Worm (Caenorhabditis elegans) whole organism, L4 larva: ENCODE measurements around the gene F59A6.3.

Experiments
- F26F4.8 ChIP-seq: fragments of 200-800 bp; sonication (Bioruptor generic); conservative IDR thresholded peaks from 2 replicates; pipeline ENCODE4 v1.3.6; 2022; ENCODE audit warnings: missing genetic modification characterization, missing compliant biosample characterization
- Y105C5A.15 ChIP-seq: fragments of 200-800 bp; sonication (Bioruptor generic); IDR thresholded peaks from 2 replicates; pipeline ENCODE4 v1.3.6; 2022; ENCODE audit warnings: missing genetic modification characterization, missing compliant biosample characterization
- ZK337.2 ChIP-seq: fragments of 200-800 bp; sonication (Bioruptor generic); IDR thresholded peaks from 2 replicates; pipeline ENCODE4 v1.3.6; 2022; ENCODE audit warnings: missing genetic modification reagents, missing genetic modification characterization, missing compliant biosample characterization
- ZK546.5 ChIP-seq, 2 experiments: sonication (generic microtip); optimal IDR thresholded peaks; 2 replicates each; lab custom pipeline; 2017; ENCODE audit warnings: missing biosample characterization in 2 of 2, missing genetic modification characterization in 2 of 2
- ama-1 ChIP-seq: fragments of 150-350 bp; optimal IDR thresholded peaks from 2 replicates; lab custom pipeline; 2014; ENCODE audit warnings: inconsistent platforms, mixed read lengths
- ceh-20 ChIP-seq: fragments of 200-800 bp; sonication (Bioruptor generic); IDR thresholded peaks from 2 replicates; pipeline ENCODE4 v1.3.6; 2022; ENCODE audit warnings: missing genetic modification reagents, missing genetic modification characterization, missing compliant biosample characterization
- ceh-32 ChIP-seq: sonication (generic microtip); optimal IDR thresholded peaks from 2 replicates; lab custom pipeline; 2016; ENCODE audit warnings: mild to moderate bottlenecking, missing genetic modification characterization, missing compliant biosample characterization; ENCODE audit not compliant: poor library complexity
- ceh-44 ChIP-seq: fragments of 200-800 bp; sonication (Bioruptor generic); IDR thresholded peaks from 2 replicates; pipeline ENCODE4 v1.3.6; 2022; ENCODE audit warnings: missing genetic modification reagents, missing genetic modification characterization, missing compliant biosample characterization
- ceh-62 ChIP-seq: sonication (generic microtip); optimal IDR thresholded peaks from 2 replicates; lab custom pipeline; 2017; ENCODE audit warnings: missing biosample characterization, missing genetic modification characterization
- ceh-82 ChIP-seq: sonication (generic microtip); optimal IDR thresholded peaks from 2 replicates; lab custom pipeline; 2017; ENCODE audit warnings: missing biosample characterization, missing genetic modification characterization
- ces-1 ChIP-seq: fragments of 150-350 bp; sonication (generic microtip); optimal IDR thresholded peaks from 4 replicates; lab custom pipeline; 2014; ENCODE audit warnings: missing biosample characterization, missing genetic modification reagents, missing genetic modification characterization
- ctbp-1 ChIP-seq: fragments of 200-800 bp; sonication (Bioruptor generic); IDR thresholded peaks from 2 replicates; pipeline ENCODE4 v1.3.6; 2022; ENCODE audit warnings: missing genetic modification reagents, missing genetic modification characterization, missing compliant biosample characterization
- daf-19 ChIP-seq: fragments of 200-800 bp; sonication (Bioruptor generic); conservative IDR thresholded peaks from 2 replicates; pipeline ENCODE4 v1.3.6; 2022; ENCODE audit warnings: missing genetic modification characterization, missing compliant biosample characterization
- dmd-6 ChIP-seq: fragments of 200-800 bp; sonication (Bioruptor generic); IDR thresholded peaks from 2 replicates; pipeline ENCODE4 v1.3.6; 2022; ENCODE audit warnings: missing genetic modification reagents, missing genetic modification characterization, missing compliant biosample characterization
- dmd-9 ChIP-seq: fragments of 200-800 bp; sonication (Bioruptor generic); IDR thresholded peaks from 2 replicates; pipeline ENCODE4 v1.3.6; 2022; ENCODE audit warnings: missing genetic modification reagents, missing genetic modification characterization, missing compliant biosample characterization
- egl-27 ChIP-seq: sonication (generic microtip); optimal IDR thresholded peaks from 3 replicates; lab custom pipeline; 2017; ENCODE audit warnings: missing biosample characterization, missing genetic modification reagents, missing genetic modification characterization
- egl-43 ChIP-seq: fragments of 200-800 bp; sonication (Bioruptor generic); IDR thresholded peaks from 2 replicates; pipeline ENCODE4 v1.3.6; 2022; ENCODE audit warnings: missing genetic modification reagents, missing genetic modification characterization, missing compliant biosample characterization
- fkh-10 ChIP-seq: fragments of 150-350 bp; optimal IDR thresholded peaks from 2 replicates; lab custom pipeline; 2014; ENCODE audit warnings: missing biosample characterization, missing genetic modification reagents, missing genetic modification characterization
- fos-1 ChIP-seq: fragments of 150-350 bp; optimal IDR thresholded peaks from 2 replicates; lab custom pipeline; 2014; ENCODE audit warnings: missing biosample characterization, missing genetic modification characterization
- gei-8 ChIP-seq: fragments of 200-800 bp; sonication (Bioruptor generic); optimal IDR thresholded peaks from 2 replicates; lab custom pipeline; 2018; ENCODE audit warnings: mild to moderate bottlenecking, missing genetic modification characterization, missing compliant biosample characterization
- hif-1 ChIP-seq, 2 experiments: sonication (generic microtip); optimal IDR thresholded peaks; 2 replicates each; lab custom pipeline; 2016 to 2017; ENCODE audit warnings: missing compliant biosample characterization in 2 of 2, missing genetic modification characterization in 2 of 2, missing genetic modification reagents in 2 of 2, missing genotype in 2 of 2, mild to moderate bottlenecking in 1 of 2
- hlh-11 ChIP-seq: fragments of 200-800 bp; sonication (Bioruptor generic); optimal IDR thresholded peaks from 2 replicates; lab custom pipeline; 2018; ENCODE audit warnings: mild to moderate bottlenecking, missing genetic modification characterization, missing compliant biosample characterization
- jun-1 ChIP-seq: fragments of 150-350 bp; optimal IDR thresholded peaks from 2 replicates; lab custom pipeline; 2014; ENCODE audit warnings: missing biosample characterization, missing genetic modification reagents, missing genetic modification characterization
- lin-15B ChIP-seq: fragments of 150-350 bp; sonication (generic microtip); optimal IDR thresholded peaks from 3 replicates; lab custom pipeline; 2014; ENCODE audit warnings: missing biosample characterization, missing genetic modification characterization
- lin-29 ChIP-seq: fragments of 200-800 bp; sonication (Bioruptor generic); IDR thresholded peaks from 2 replicates; pipeline ENCODE4 v1.3.6; 2022; ENCODE audit warnings: missing genetic modification reagents, missing genetic modification characterization, missing compliant biosample characterization
- lin-39 ChIP-seq: fragments of 150-350 bp; optimal IDR thresholded peaks from 2 replicates; lab custom pipeline; 2014; ENCODE audit warnings: missing biosample characterization, missing genetic modification reagents, missing genetic modification characterization
- madf-5 ChIP-seq, 2 experiments: fragments of 200-800 bp; sonication (Bioruptor generic); IDR thresholded peaks; 2 replicates each; pipeline ENCODE4 v1.3.6; 2022; ENCODE audit warnings: missing compliant biosample characterization in 2 of 2, missing genetic modification characterization in 2 of 2
- mdl-1 ChIP-seq, 2 experiments: fragments of 150-350 bp in 1 of 2; sonication (generic microtip) in 1 of 2; optimal IDR thresholded peaks; 2 replicates each; lab custom pipeline; 2014 to 2017; ENCODE audit warnings: missing biosample characterization in 2 of 2, missing genetic modification characterization in 2 of 2
- mdt-29 ChIP-seq: fragments of 200-800 bp; sonication (Bioruptor generic); IDR thresholded peaks from 2 replicates; pipeline ENCODE4 v1.3.6; 2022; ENCODE audit warnings: missing genetic modification reagents, missing genetic modification characterization, missing compliant biosample characterization
- mep-1 ChIP-seq: fragments of 150-350 bp; sonication (generic microtip); optimal IDR thresholded peaks from 3 replicates; lab custom pipeline; 2014; ENCODE audit warnings: missing biosample characterization, missing genetic modification characterization
- mxl-2 ChIP-seq: fragments of 200-800 bp; sonication (Bioruptor generic); conservative IDR thresholded peaks from 2 replicates; pipeline ENCODE4 v1.3.6; 2022; ENCODE audit warnings: missing genetic modification reagents, missing genetic modification characterization, missing compliant biosample characterization
- nhr-11 ChIP-seq: fragments of 150-350 bp; optimal IDR thresholded peaks from 2 replicates; lab custom pipeline; 2014; ENCODE audit warnings: missing biosample characterization, missing genetic modification characterization
- nhr-111 ChIP-seq: fragments of 200-800 bp; sonication (Bioruptor generic); optimal IDR thresholded peaks from 2 replicates; lab custom pipeline; 2018; ENCODE audit warnings: mild to moderate bottlenecking, missing genetic modification characterization, missing compliant biosample characterization
- nhr-48 ChIP-seq: sonication (generic microtip); optimal IDR thresholded peaks from 2 replicates; lab custom pipeline; 2016; ENCODE audit warnings: mild to moderate bottlenecking, missing genetic modification characterization, missing compliant biosample characterization
- nhr-6 ChIP-seq: fragments of 150-350 bp; optimal IDR thresholded peaks from 2 replicates; lab custom pipeline; 2014; ENCODE audit warnings: missing biosample characterization, missing genetic modification characterization
- nhr-77 ChIP-seq: fragments of 150-350 bp; optimal IDR thresholded peaks from 2 replicates; lab custom pipeline; 2014; ENCODE audit warnings: missing biosample characterization, missing genetic modification characterization
- pqm-1 ChIP-seq: sonication (generic microtip); optimal IDR thresholded peaks from 2 replicates; lab custom pipeline; 2017; ENCODE audit warnings: missing biosample characterization, missing genetic modification characterization
- rbr-2 ChIP-seq: sonication (generic microtip); optimal IDR thresholded peaks from 2 replicates; lab custom pipeline; 2016; ENCODE audit warnings: missing genotype, missing genetic modification characterization, missing compliant biosample characterization
- snpc-1.2 ChIP-seq: fragments of 200-800 bp; sonication (Bioruptor generic); IDR thresholded peaks from 2 replicates; pipeline ENCODE4 v1.3.6; 2022; ENCODE audit warnings: missing genetic modification reagents, missing genetic modification characterization, missing compliant biosample characterization
- snpc-4 ChIP-seq: fragments of 150-350 bp; optimal IDR thresholded peaks from 2 replicates; lab custom pipeline; 2014; ENCODE audit warnings: missing biosample characterization, missing genetic modification characterization
- spr-3 ChIP-seq: fragments of 200-800 bp; sonication (Bioruptor generic); optimal IDR thresholded peaks from 2 replicates; lab custom pipeline; 2018; ENCODE audit warnings: mild to moderate bottlenecking, missing genetic modification characterization, missing compliant biosample characterization
- tag-97 ChIP-seq: fragments of 200-800 bp; sonication (Bioruptor generic); IDR thresholded peaks from 2 replicates; pipeline ENCODE4 v1.3.6; 2022; ENCODE audit warnings: missing genetic modification characterization, missing compliant biosample characterization
- tra-1 ChIP-seq: fragments of 200-800 bp; sonication (Bioruptor generic); IDR thresholded peaks from 2 replicates; pipeline ENCODE4 v1.3.6; 2022; ENCODE audit warnings: missing genetic modification reagents, missing genetic modification characterization, missing compliant biosample characterization
- unc-39 ChIP-seq: sonication (generic microtip); optimal IDR thresholded peaks from 2 replicates; lab custom pipeline; 2017; ENCODE audit warnings: missing biosample characterization, missing genetic modification characterization
- unc-62 ChIP-seq, 3 experiments: fragments of 150-350 bp in 1 of 3; sonication (generic microtip); optimal IDR thresholded peaks in 2 of 3; peaks in 1 of 3; 1 replicate in 1 of 3; 2 replicates in 2 of 3; lab custom pipeline; 2014 to 2017; ENCODE audit warnings: missing biosample characterization in 3 of 3, missing genetic modification characterization in 3 of 3, missing genetic modification reagents in 3 of 3, missing genotype in 1 of 3
- vab-7 ChIP-seq: fragments of 200-800 bp; sonication (Bioruptor generic); IDR thresholded peaks from 2 replicates; pipeline ENCODE4 v1.3.6; 2022; ENCODE audit warnings: missing genetic modification reagents, missing genetic modification characterization, missing compliant biosample characterization
- zag-1 ChIP-seq: fragments of 150-350 bp; optimal IDR thresholded peaks from 2 replicates; lab custom pipeline; 2014; ENCODE audit warnings: missing biosample characterization, missing genetic modification characterization
- zfp-2 ChIP-seq: sonication (generic microtip); optimal IDR thresholded peaks from 2 replicates; lab custom pipeline; 2016; ENCODE audit warnings: mild to moderate bottlenecking, missing genetic modification characterization, missing compliant biosample characterization
- zip-11 ChIP-seq: fragments of 200-800 bp; sonication (Bioruptor generic); IDR thresholded peaks from 2 replicates; pipeline ENCODE4 v1.3.6; 2022; ENCODE audit warnings: missing genetic modification characterization, missing compliant biosample characterization
- zip-2 ChIP-seq: fragments of 150-350 bp; optimal IDR thresholded peaks from 2 replicates; lab custom pipeline; 2014; ENCODE audit warnings: missing biosample characterization, missing genetic modification characterization
- ztf-11 ChIP-seq: fragments of 150-350 bp; optimal IDR thresholded peaks from 2 replicates; lab custom pipeline; 2014; ENCODE audit warnings: missing biosample characterization, missing genetic modification characterization

F59A6.3 gene

DNA sequence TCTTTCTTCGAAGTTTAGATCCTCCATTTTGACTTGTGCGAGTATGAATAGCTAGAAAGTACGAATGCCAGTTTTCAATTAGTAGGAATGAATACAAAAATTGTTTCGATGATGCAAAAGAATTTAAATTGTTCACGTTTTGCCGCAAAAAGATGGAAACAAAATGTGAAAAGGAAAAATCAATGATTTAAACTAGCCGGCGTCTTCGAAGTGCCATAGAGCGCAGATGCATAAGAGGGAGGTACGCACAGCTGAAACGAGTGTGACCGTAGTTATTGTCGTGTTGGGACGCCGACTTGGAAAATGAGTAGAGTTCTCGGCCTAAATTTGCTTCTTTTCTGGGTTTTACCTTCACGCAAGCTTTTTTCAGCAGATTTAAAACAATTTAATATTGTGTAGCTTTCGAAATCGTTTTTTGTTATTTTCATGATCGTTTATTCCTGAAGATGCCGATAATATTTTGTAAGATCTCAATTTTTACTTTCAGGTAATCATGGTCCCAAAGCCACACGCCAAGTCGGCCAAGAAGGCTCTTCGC, 47.1 kb downstream of the F59A6.3 start, which contains the start of the genes ify-1 and rpl-22 (continued):
- TF ChIP-seq pqm-1 (tag; lab: Kevin White, UChicago): peak; percentile 14
- peak; percentile 51 for TF ChIP-seq snpc-4 (tag; lab: Kevin White, UChicago)
- 0 out of 2 replicates have a peak, but pooled peaks have one; percentile 35 for TF ChIP-seq dmd-9 (GFP tag; lab: Robert Waterston, UW)
- peak; percentile 7 to 83 for TF ChIP-seq hif-1 (tag; optimal IDR thresholded peaks at IDR 0.05; lab: Kevin White, UChicago)
- no peak for TF ChIP-seq ceh-32 (tag; lab: Kevin White, UChicago)
- peak; percentile 95 for TF ChIP-seq nhr-6 (tag; lab: Kevin White, UChicago)
- TF ChIP-seq egl-43: 0 out of 2 replicates have a peak, but pooled peaks have one; percentile 42
- no peak for TF ChIP-seq lin-29
- peak; percentile 69 for TF ChIP-seq jun-1 (tag; lab: Kevin White, UChicago)
- TF ChIP-seq fos-1: no peak
- TF ChIP-seq dmd-6: peak; percentile 49
- peak in 1 of 2 experiments; percentile 53 for TF ChIP-seq mdl-1 (tag; optimal IDR thresholded peaks at IDR 0.05; lab: Kevin White, UChicago)
- TF ChIP-seq gei-8: no peak
- TF ChIP-seq ceh-62 (tag; lab: Kevin White, UChicago): no peak
- no peak for TF ChIP-seq daf-19
- TF ChIP-seq vab-7 (GFP tag; lab: Robert Waterston, UW): 0 out of 2 replicates have a peak, but pooled peaks have one; percentile 60
- no peak for TF ChIP-seq tra-1 (GFP tag; lab: Robert Waterston, UW)
- TF ChIP-seq zfp-2 (tag; lab: Kevin White, UChicago): peak; percentile 57
- TF ChIP-seq mxl-2 (GFP tag; lab: Robert Waterston, UW): no peak
- TF ChIP-seq ceh-20 (GFP tag; lab: Robert Waterston, UW): peak; percentile 61; the same call in 1 of the 2 replicates
- TF ChIP-seq zag-1 (tag; lab: Kevin White, UChicago): peak; percentile 42
- peak; percentile 90 for TF ChIP-seq nhr-11 (tag; lab: Kevin White, UChicago)
- peak in 1 of 2 experiments; percentile 98 for TF ChIP-seq unc-62 (GFP tag; optimal IDR thresholded peaks at IDR 0.05 in 1 of 2; lab: Kevin White, UChicago)
- peak; percentile 35 for TF ChIP-seq unc-62 (tag; optimal IDR thresholded peaks at IDR 0.05; lab: Kevin White, UChicago)
- no peak for TF ChIP-seq nhr-111 (GFP tag; lab: Kevin White, UChicago)
- TF ChIP-seq lin-15B (tag; lab: Kevin White, UChicago): peak; percentile 87
- peak; percentile 75 for TF ChIP-seq ama-1 (lab: Kevin White, UChicago)
- TF ChIP-seq ceh-82 (tag; lab: Kevin White, UChicago): no peak
- peak; percentile 72 for TF ChIP-seq ctbp-1 (GFP tag; lab: Robert Waterston, UW)
- TF ChIP-seq F26F4.8 (GFP tag; lab: Robert Waterston, UW): no peak
- TF ChIP-seq ceh-44 (GFP tag; lab: Robert Waterston, UW): no peak
- TF ChIP-seq tag-97 (GFP tag; lab: Robert Waterston, UW): no peak
- TF ChIP-seq Y105C5A.15 (GFP tag; lab: Robert Waterston, UW): no peak
- no peak for TF ChIP-seq madf-5 (GFP tag; IDR thresholded peaks at IDR 0.05; lab: Robert Waterston, UW)
- TF ChIP-seq ztf-11 (tag; lab: Kevin White, UChicago): no peak
- TF ChIP-seq nhr-77 (tag; lab: Kevin White, UChicago): peak; percentile 96
- TF ChIP-seq unc-39 (tag; lab: Kevin White, UChicago): no peak
- no peak for TF ChIP-seq egl-27 (tag; lab: Kevin White, UChicago)
- peak; percentile 91 for TF ChIP-seq fkh-10 (GFP tag; lab: Kevin White, UChicago)
- peak; percentile 96 for TF ChIP-seq mep-1 (tag; lab: Kevin White, UChicago)
- peak; percentile 87 for TF ChIP-seq rbr-2 (tag; lab: Kevin White, UChicago)
- TF ChIP-seq snpc-1.2 (GFP tag; lab: Robert Waterston, UW): peak; percentile 66; the same call in 1 of the 2 replicates
- peak; percentile 89 for TF ChIP-seq hlh-11 (tag; lab: Kevin White, UChicago)
- peak; percentile 24 for TF ChIP-seq spr-3 (GFP tag; lab: Kevin White, UChicago)
- no peak for TF ChIP-seq mdt-29
- TF ChIP-seq zip-2 (tag; lab: Kevin White, UChicago): peak; percentile 57
- TF ChIP-seq zip-11 (GFP tag; lab: Robert Waterston, UW): no peak
- TF ChIP-seq ZK546.5 (tag; optimal IDR thresholded peaks at IDR 0.05; lab: Kevin White, UChicago): peak in 1 of 2 experiments; percentile 16
- TF ChIP-seq ZK337.2 (GFP tag; lab: Robert Waterston, UW): no peak
- TF ChIP-seq ces-1 (GFP tag; lab: Kevin White, UChicago): no peak
- no peak for TF ChIP-seq lin-39 (tag; lab: Kevin White, UChicago)
- peak; percentile 43 for TF ChIP-seq nhr-48 (tag; lab: Kevin White, UChicago)
